Worm (Caenorhabditis elegans) whole organism, early embryonic: Measurements from ENCODE around the gene Y110A2AL.7.

Experiments
- B0310.2 ChIP-seq: sonication (generic microtip); optimal IDR thresholded peaks from 2 replicates; lab custom pipeline; 2016; ENCODE audit warnings: mild to moderate bottlenecking, missing genetic modification characterization, missing compliant biosample characterization
- F13C5.2 ChIP-seq: sonication (generic microtip); optimal IDR thresholded peaks from 2 replicates; lab custom pipeline; 2017; ENCODE audit warnings: mild to moderate bottlenecking, missing genetic modification characterization, inconsistent platforms, missing compliant biosample characterization
- aly-1 ChIP-seq: sonication (generic microtip); optimal IDR thresholded peaks from 2 replicates; lab custom pipeline; 2016; ENCODE audit warnings: missing genetic modification characterization, missing compliant biosample characterization
- ama-1 ChIP-seq: fragments of 150-350 bp; optimal IDR thresholded peaks from 2 replicates; lab custom pipeline; 2014
- ceh-13 ChIP-seq: fragments of 200-800 bp; sonication (Bioruptor generic); optimal IDR thresholded peaks from 2 replicates; lab custom pipeline; 2018; ENCODE audit warnings: mild to moderate bottlenecking, missing genetic modification characterization, missing compliant biosample characterization
- ceh-36 ChIP-seq: sonication (generic microtip); optimal IDR thresholded peaks from 2 replicates; lab custom pipeline; 2016; ENCODE audit warnings: missing genetic modification characterization, inconsistent platforms, missing compliant biosample characterization
- ets-7 ChIP-seq: sonication (generic microtip); optimal IDR thresholded peaks from 2 replicates; lab custom pipeline; 2016; ENCODE audit warnings: missing genotype, missing genetic modification characterization, missing compliant biosample characterization
- flt-1 ChIP-seq: fragments of 200-800 bp; sonication (Bioruptor generic); IDR thresholded peaks from 2 replicates; pipeline ENCODE4 v1.3.6; 2022; ENCODE audit warnings: missing genetic modification characterization, missing compliant biosample characterization
- hmbx-1 ChIP-seq: sonication (generic microtip); optimal IDR thresholded peaks from 2 replicates; lab custom pipeline; 2016; ENCODE audit warnings: mild to moderate bottlenecking, missing genetic modification characterization, missing compliant biosample characterization
- hmg-4 ChIP-seq: fragments of 200-800 bp; sonication (Bioruptor generic); optimal IDR thresholded peaks from 2 replicates; lab custom pipeline; 2018; ENCODE audit warnings: mild to moderate bottlenecking, missing genetic modification characterization, missing compliant biosample characterization
- hnd-1 ChIP-seq: sonication (generic microtip); optimal IDR thresholded peaks from 2 replicates; lab custom pipeline; 2016; ENCODE audit warnings: missing genetic modification characterization, missing compliant biosample characterization
- pes-1 ChIP-seq: fragments of 200-800 bp; sonication (Bioruptor generic); IDR thresholded peaks from 2 replicates; pipeline ENCODE4 v1.3.6; 2022; ENCODE audit warnings: missing genetic modification reagents, missing genetic modification characterization, missing compliant biosample characterization
- scrt-1 ChIP-seq: fragments of 200-800 bp; sonication (Bioruptor generic); IDR thresholded peaks from 2 replicates; pipeline ENCODE4 v1.3.6; 2022; ENCODE audit warnings: missing genetic modification characterization, missing compliant biosample characterization
- sea-1 ChIP-seq: fragments of 200-800 bp; sonication (Bioruptor generic); conservative IDR thresholded peaks from 2 replicates; pipeline ENCODE4 v1.3.6; 2022; ENCODE audit warnings: missing genetic modification characterization, missing compliant biosample characterization
- tbx-11 ChIP-seq: fragments of 200-800 bp; sonication (Bioruptor generic); IDR thresholded peaks from 2 replicates; pipeline ENCODE4 v1.3.6; 2022; ENCODE audit warnings: missing genetic modification characterization, missing compliant biosample characterization
- tbx-37 ChIP-seq: fragments of 200-800 bp; sonication (Bioruptor generic); conservative IDR thresholded peaks from 2 replicates; pipeline ENCODE4 v1.3.6; 2022; ENCODE audit warnings: missing genetic modification reagents, missing genetic modification characterization, missing compliant biosample characterization
- tra-4 ChIP-seq: sonication (generic microtip); optimal IDR thresholded peaks from 2 replicates; lab custom pipeline; 2017; ENCODE audit warnings: missing genetic modification characterization, missing compliant biosample characterization

Gene Y110A2AL.7

ce11 chrII:2859873-2860821 is 17.2 kb upstream of the Y110A2AL.7 start:
- TF ChIP-seq hmbx-1 = peak; percentile 1
- peak; percentile 7 for TF ChIP-seq ceh-13 (GFP tag; lab: Kevin White, UChicago)
- TF ChIP-seq tra-4 (tag; lab: Kevin White, UChicago) = no peak
- peak; percentile 35 for TF ChIP-seq hmg-4 (GFP tag; lab: Kevin White, UChicago)
- 0 out of 2 replicates have a peak, but pooled peaks have one; percentile 12 for TF ChIP-seq tbx-11
- TF ChIP-seq F13C5.2 (tag; lab: Kevin White, UChicago) = no peak
- TF ChIP-seq aly-1 (tag; lab: Kevin White, UChicago) = peak; percentile 40
- peak; percentile 64 for TF ChIP-seq pes-1
- TF ChIP-seq scrt-1 (GFP tag; lab: Robert Waterston, UW) = peak; percentile 69

DNA sequence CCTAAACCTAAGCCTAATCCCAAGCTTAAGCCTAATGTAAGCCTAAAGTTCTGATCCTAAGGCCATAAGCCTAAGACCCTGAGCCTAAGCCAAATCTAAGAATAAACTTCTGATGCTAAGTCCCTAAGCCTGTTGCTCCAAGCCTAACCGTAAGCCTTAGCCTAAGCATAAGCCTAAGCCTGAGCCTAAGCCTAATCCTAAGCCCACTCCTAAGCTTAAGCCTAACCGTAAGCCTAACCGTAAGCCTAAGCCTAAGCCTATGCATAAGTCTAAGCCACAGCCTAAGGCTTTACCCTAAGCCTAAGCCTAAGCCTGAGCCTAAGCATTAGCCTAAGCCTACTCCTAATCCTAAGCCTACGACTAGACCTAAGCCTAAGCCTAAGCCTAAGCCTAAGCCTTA is 16.3 kb upstream of the Y110A2AL.7 start:
- peak; percentile 90 for TF ChIP-seq ceh-36 (tag; lab: Kevin White, UChicago)
- no peak for TF ChIP-seq ceh-13 (GFP tag; lab: Kevin White, UChicago)

DNA sequence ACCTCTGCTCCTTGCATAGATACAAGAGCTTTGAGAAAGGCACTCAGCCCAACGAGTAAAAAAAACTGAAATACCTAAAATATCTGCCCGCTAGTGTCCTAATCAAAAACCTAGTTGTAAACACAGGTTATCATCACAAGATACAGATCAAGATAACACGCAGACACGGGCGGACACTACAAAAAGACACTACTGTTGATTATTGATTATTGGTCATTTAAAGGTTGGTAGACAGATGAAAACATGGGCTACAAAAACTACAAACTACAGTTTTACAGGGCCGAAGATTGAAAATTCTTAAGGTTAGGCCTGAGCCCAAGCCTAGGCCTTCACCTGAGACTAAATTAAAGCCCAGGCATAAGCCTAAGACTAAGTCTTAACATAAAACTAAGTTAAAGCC is 15.9 kb upstream of the Y110A2AL.7 start:
- TF ChIP-seq hmg-4 (GFP tag; lab: Kevin White, UChicago) = no peak
- no peak for TF ChIP-seq F13C5.2 (tag; lab: Kevin White, UChicago)
- no peak for TF ChIP-seq ama-1 (lab: Kevin White, UChicago)

ce11 chrII:2857559-2857958 is 14.6 kb upstream of the Y110A2AL.7 start:
- TF ChIP-seq pes-1 (no peak), B0310.2 (no peak), ceh-13 (GFP tag; lab: Kevin White, UChicago) (no peak), sea-1 (GFP tag; lab: Robert Waterston, UW) (no peak), scrt-1 (GFP tag; lab: Robert Waterston, UW) (no peak), ama-1 (lab: Kevin White, UChicago) (no peak), hmbx-1 (no peak), ets-7 (tag; lab: Kevin White, UChicago) (no peak), ceh-36 (tag; lab: Kevin White, UChicago) (no peak)

- no peak for TF ChIP-seq ceh-13 (GFP tag; lab: Kevin White, UChicago)
- TF ChIP-seq B0310.2 = no peak
- no peak for TF ChIP-seq tra-4 (tag; lab: Kevin White, UChicago)
- no peak for TF ChIP-seq hmbx-1
- TF ChIP-seq F13C5.2 (tag; lab: Kevin White, UChicago) = no peak
- no peak for TF ChIP-seq sea-1 (GFP tag; lab: Robert Waterston, UW)
- TF ChIP-seq ets-7 (tag; lab: Kevin White, UChicago) = no peak
- no peak for TF ChIP-seq pes-1
- no peak for TF ChIP-seq tbx-37
- no peak for TF ChIP-seq hmg-4 (GFP tag; lab: Kevin White, UChicago)
- no peak for TF ChIP-seq flt-1 (GFP tag; lab: Robert Waterston, UW)
- no peak for TF ChIP-seq hnd-1 (tag; lab: Kevin White, UChicago)
- no peak for TF ChIP-seq tbx-11
- no peak for TF ChIP-seq scrt-1 (GFP tag; lab: Robert Waterston, UW)
Measured at ce11 chrII:2856114-2856513, 13.1 kb upstream of the Y110A2AL.7 start.

ce11 chrII:2854794-2855193 is 11.8 kb upstream of the Y110A2AL.7 start:
- TF ChIP-seq hnd-1 (tag; lab: Kevin White, UChicago) (no peak), hmbx-1 (no peak), ama-1 (lab: Kevin White, UChicago) (no peak), ceh-13 (GFP tag; lab: Kevin White, UChicago) (no peak), tbx-11 (no peak), sea-1 (GFP tag; lab: Robert Waterston, UW) (no peak), aly-1 (tag; lab: Kevin White, UChicago) (no peak), tra-4 (tag; lab: Kevin White, UChicago) (no peak), flt-1 (GFP tag; lab: Robert Waterston, UW) (no peak), hmg-4 (GFP tag; lab: Kevin White, UChicago) (no peak), B0310.2 (no peak)

DNA sequence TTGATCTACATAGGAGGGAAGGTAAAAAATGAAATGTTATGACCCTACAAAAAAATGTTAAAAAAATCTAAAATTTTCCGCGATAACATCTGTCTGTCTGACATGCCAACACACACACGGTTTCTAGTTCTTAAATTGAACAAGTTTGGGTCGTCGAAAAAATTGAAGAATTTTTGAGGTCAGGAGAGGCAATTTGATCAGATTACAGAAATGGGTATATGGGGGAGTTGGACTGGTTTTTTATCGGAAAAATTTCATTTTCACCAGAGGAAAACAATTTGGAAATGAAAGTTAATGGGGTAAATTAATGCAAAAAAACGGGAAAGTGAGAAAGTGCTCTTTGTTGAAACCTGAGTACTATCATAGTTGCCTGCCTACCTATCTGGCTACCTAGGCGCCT is 10.8 kb upstream of the Y110A2AL.7 start:
- TF ChIP-seq hnd-1 (tag; lab: Kevin White, UChicago) (no peak), aly-1 (tag; lab: Kevin White, UChicago) (no peak), F13C5.2 (tag; lab: Kevin White, UChicago) (no peak), sea-1 (GFP tag; lab: Robert Waterston, UW) (no peak), pes-1 (no peak), B0310.2 (no peak), tbx-11 (no peak), ceh-13 (GFP tag; lab: Kevin White, UChicago) (no peak), ets-7 (tag; lab: Kevin White, UChicago) (no peak), tbx-37 (no peak), ama-1 (lab: Kevin White, UChicago) (no peak), tra-4 (tag; lab: Kevin White, UChicago) (no peak), hmbx-1 (no peak), scrt-1 (GFP tag; lab: Robert Waterston, UW) (no peak), ceh-36 (tag; lab: Kevin White, UChicago) (no peak), hmg-4 (GFP tag; lab: Kevin White, UChicago) (no peak), flt-1 (GFP tag; lab: Robert Waterston, UW) (no peak)
